Worm (Caenorhabditis elegans) whole organism, L1 larva: ENCODE data around the gene sipa-1.
A peak's percentile ranks its signal among the peaks of the same experiment; 100 is the strongest.

ENCODE experiments used
- C04F5.9 ChIP-seq: sonication (generic microtip); optimal IDR thresholded peaks from 2 replicates; lab custom pipeline; 2016; ENCODE audit warnings: missing genetic modification characterization, missing compliant biosample characterization
- Y116A8C.19 ChIP-seq: sonication (generic microtip); optimal IDR thresholded peaks from 2 replicates; lab custom pipeline; 2016; ENCODE audit warnings: missing compliant biosample characterization, missing genetic modification characterization, borderline replicate concordance
- alr-1 ChIP-seq: fragments of 200-800 bp; sonication (Bioruptor generic); optimal IDR thresholded peaks from 2 replicates; lab custom pipeline; 2018; ENCODE audit warnings: borderline replicate concordance, mild to moderate bottlenecking, missing genetic modification characterization, missing compliant biosample characterization
- ama-1 ChIP-seq: fragments of 150-350 bp; optimal IDR thresholded peaks from 2 replicates; lab custom pipeline; 2014
- blmp-1 ChIP-seq: fragments of 150-350 bp; optimal IDR thresholded peaks from 2 replicates; lab custom pipeline; 2014; ENCODE audit warnings: missing biosample characterization, missing genetic modification characterization
- ceh-63 ChIP-seq: fragments of 200-800 bp; sonication (Bioruptor generic); optimal IDR thresholded peaks from 2 replicates; lab custom pipeline; 2018; ENCODE audit warnings: mild to moderate bottlenecking, missing genetic modification characterization, missing compliant biosample characterization
- ceh-90 ChIP-seq: sonication (generic microtip); optimal IDR thresholded peaks from 2 replicates; lab custom pipeline; 2016; ENCODE audit warnings: missing genetic modification characterization, missing compliant biosample characterization
- efl-1 ChIP-seq, 4 experiments: fragments of 150-350 bp; optimal IDR thresholded peaks in 3 of 4; peaks in 1 of 4; 1 replicate in 1 of 4; 2 replicates in 3 of 4; lab custom pipeline; 2014; ENCODE audit warnings: missing biosample characterization in 2 of 4, missing genetic modification characterization in 2 of 4, missing genetic modification reagents in 2 of 4
- efl-3 ChIP-seq: fragments of 200-800 bp; sonication (Bioruptor generic); optimal IDR thresholded peaks from 2 replicates; lab custom pipeline; 2018; ENCODE audit warnings: mild to moderate bottlenecking, missing genetic modification characterization, missing compliant biosample characterization
- elt-2 ChIP-seq: sonication (generic microtip); optimal IDR thresholded peaks from 2 replicates; lab custom pipeline; 2016; ENCODE audit warnings: missing genetic modification characterization, mild to moderate bottlenecking, inconsistent platforms, missing compliant biosample characterization, missing genetic modification reagents
- elt-3 ChIP-seq, 6 experiments: fragments of 150-350 bp in 1 of 6; sonication (generic microtip); optimal IDR thresholded peaks; 2 replicates each; lab custom pipeline; 2017 to 2018; ENCODE audit warnings: missing biosample characterization in 6 of 6, missing genetic modification characterization in 6 of 6, inconsistent platforms in 1 of 6
- fkh-8 ChIP-seq: sonication (generic microtip); optimal IDR thresholded peaks from 2 replicates; lab custom pipeline; 2016; ENCODE audit warnings: mild to moderate bottlenecking, missing genetic modification characterization, missing compliant biosample characterization
- hlh-17 ChIP-seq: fragments of 200-800 bp; sonication (Bioruptor generic); optimal IDR thresholded peaks from 2 replicates; lab custom pipeline; 2018; ENCODE audit warnings: missing genetic modification characterization, mild to moderate bottlenecking, missing compliant biosample characterization, moderate library complexity, borderline replicate concordance
- irx-1 ChIP-seq: sonication (generic microtip); optimal IDR thresholded peaks from 2 replicates; lab custom pipeline; 2016; ENCODE audit warnings: missing genetic modification characterization, missing compliant biosample characterization
- jun-1 ChIP-seq: fragments of 150-350 bp; optimal IDR thresholded peaks from 2 replicates; lab custom pipeline; 2014; ENCODE audit warnings: missing biosample characterization, missing genetic modification reagents, missing genetic modification characterization
- lin-14 ChIP-seq: fragments of 200-800 bp; sonication (Bioruptor generic); optimal IDR thresholded peaks from 2 replicates; lab custom pipeline; 2018; ENCODE audit warnings: mild to moderate bottlenecking, missing genetic modification characterization, moderate library complexity, missing compliant biosample characterization
- lin-15B ChIP-seq: fragments of 150-350 bp; sonication (generic microtip); optimal IDR thresholded peaks from 3 replicates; lab custom pipeline; 2014; ENCODE audit warnings: missing biosample characterization, missing genetic modification characterization
- lin-35 ChIP-seq, 2 experiments: fragments of 150-350 bp; optimal IDR thresholded peaks; 2 replicates each; lab custom pipeline; 2014; ENCODE audit warnings: missing biosample characterization in 2 of 2, missing genetic modification characterization in 2 of 2, missing genetic modification reagents in 2 of 2
- lsy-2 ChIP-seq, 2 experiments: fragments of 150-350 bp; optimal IDR thresholded peaks; 2 replicates each; lab custom pipeline; 2014; ENCODE audit warnings: missing biosample characterization in 2 of 2, missing genetic modification characterization in 2 of 2
- mdl-1 ChIP-seq, 2 experiments: fragments of 150-350 bp; optimal IDR thresholded peaks; 2 replicates each; lab custom pipeline; 2014 to 2017; ENCODE audit warnings: missing biosample characterization in 2 of 2, missing genetic modification characterization in 2 of 2, inconsistent platforms in 1 of 2
- mef-2 ChIP-seq: fragments of 150-350 bp; optimal IDR thresholded peaks from 2 replicates; lab custom pipeline; 2014; ENCODE audit warnings: missing biosample characterization, missing genetic modification characterization
- nhr-237 ChIP-seq: fragments of 150-350 bp; optimal IDR thresholded peaks from 2 replicates; lab custom pipeline; 2014; ENCODE audit warnings: missing biosample characterization, missing genetic modification characterization
- nhr-28 ChIP-seq: fragments of 150-350 bp; optimal IDR thresholded peaks from 2 replicates; lab custom pipeline; 2014; ENCODE audit warnings: missing biosample characterization, missing genetic modification characterization
- nhr-47 ChIP-seq: sonication (generic microtip); optimal IDR thresholded peaks from 2 replicates; lab custom pipeline; 2016; ENCODE audit warnings: mild to moderate bottlenecking, missing genetic modification characterization, moderate library complexity, missing compliant biosample characterization
- nhr-71 ChIP-seq: sonication (generic microtip); optimal IDR thresholded peaks from 2 replicates; lab custom pipeline; 2016; ENCODE audit warnings: mild to moderate bottlenecking, missing genetic modification characterization, moderate library complexity, missing compliant biosample characterization
- nhr-76 ChIP-seq: sonication (generic microtip); optimal IDR thresholded peaks from 2 replicates; lab custom pipeline; 2017; ENCODE audit warnings: missing biosample characterization, missing genetic modification characterization
- nhr-77 ChIP-seq: fragments of 150-350 bp; optimal IDR thresholded peaks from 2 replicates; lab custom pipeline; 2014; ENCODE audit warnings: missing biosample characterization, missing genetic modification characterization
- nhr-84 ChIP-seq: sonication (generic microtip); optimal IDR thresholded peaks from 2 replicates; lab custom pipeline; 2017; ENCODE audit warnings: missing biosample characterization, missing genetic modification characterization
- nhr-85 ChIP-seq: sonication (generic microtip); peaks from one replicate; lab custom pipeline; 2016; ENCODE audit warnings: missing genetic modification characterization, inconsistent platforms, missing compliant biosample characterization
- pax-3 ChIP-seq: fragments of 200-800 bp; sonication (Bioruptor generic); optimal IDR thresholded peaks from 2 replicates; lab custom pipeline; 2018; ENCODE audit warnings: mild to moderate bottlenecking, missing genetic modification characterization, moderate library complexity, missing compliant biosample characterization
- pqm-1 ChIP-seq: sonication (generic microtip); optimal IDR thresholded peaks from 3 replicates; lab custom pipeline; 2017; ENCODE audit warnings: missing biosample characterization, missing genetic modification characterization
- rnt-1 ChIP-seq: sonication (generic microtip); optimal IDR thresholded peaks from 2 replicates; lab custom pipeline; 2016; ENCODE audit warnings: mild to moderate bottlenecking, missing genetic modification characterization, moderate library complexity, missing compliant biosample characterization
- skn-1 ChIP-seq: fragments of 150-350 bp; optimal IDR thresholded peaks from 2 replicates; lab custom pipeline; 2014; ENCODE audit warnings: missing biosample characterization, missing genetic modification characterization
- snpc-4 ChIP-seq: fragments of 150-350 bp; optimal IDR thresholded peaks from 2 replicates; lab custom pipeline; 2014; ENCODE audit warnings: missing biosample characterization, missing genetic modification characterization
- snu-23 ChIP-seq: sonication (generic microtip); optimal IDR thresholded peaks from 2 replicates; lab custom pipeline; 2016; ENCODE audit warnings: missing genetic modification characterization, missing compliant biosample characterization
- sptf-1 ChIP-seq: fragments of 150-350 bp; optimal IDR thresholded peaks from 2 replicates; lab custom pipeline; 2014; ENCODE audit warnings: missing biosample characterization, missing genetic modification characterization
- swsn-7 ChIP-seq: sonication (generic microtip); optimal IDR thresholded peaks from 2 replicates; lab custom pipeline; 2016; ENCODE audit warnings: missing genetic modification characterization, missing compliant biosample characterization
- tbx-2 ChIP-seq: sonication (generic microtip); optimal IDR thresholded peaks from 2 replicates; lab custom pipeline; 2016; ENCODE audit warnings: missing genetic modification characterization, missing compliant biosample characterization
- tlp-1 ChIP-seq: fragments of 150-350 bp; optimal IDR thresholded peaks from 2 replicates; lab custom pipeline; 2014; ENCODE audit warnings: missing biosample characterization, missing genetic modification characterization
- unc-86 ChIP-seq: sonication (generic microtip); optimal IDR thresholded peaks from 2 replicates; lab custom pipeline; 2016; ENCODE audit warnings: missing genetic modification characterization, missing compliant biosample characterization
- unc-98 ChIP-seq: fragments of 200-800 bp; sonication (Bioruptor generic); IDR thresholded peaks from 2 replicates; pipeline ENCODE4 v1.3.6; 2022; ENCODE audit warnings: missing genetic modification characterization, missing compliant biosample characterization
- vab-15 ChIP-seq: sonication (generic microtip); optimal IDR thresholded peaks from 2 replicates; lab custom pipeline; 2017; ENCODE audit warnings: missing genotype, mild to moderate bottlenecking, missing genetic modification characterization, missing compliant biosample characterization
- zag-1 ChIP-seq: fragments of 150-350 bp; optimal IDR thresholded peaks from 2 replicates; lab custom pipeline; 2014; ENCODE audit warnings: missing biosample characterization, missing genetic modification characterization
- zip-4 ChIP-seq: fragments of 200-800 bp; sonication (Bioruptor generic); optimal IDR thresholded peaks from 2 replicates; lab custom pipeline; 2018; ENCODE audit warnings: mild to moderate bottlenecking, missing genetic modification characterization, moderate library complexity, missing compliant biosample characterization
- ztf-11 ChIP-seq, 2 experiments: sonication (generic microtip); optimal IDR thresholded peaks; 2 replicates each; lab custom pipeline; 2016 to 2017; ENCODE audit warnings: missing genetic modification characterization in 2 of 2, missing biosample characterization in 1 of 2, missing compliant biosample characterization in 1 of 2
- ztf-4 ChIP-seq: fragments of 150-350 bp; optimal IDR thresholded peaks from 2 replicates; lab custom pipeline; 2014; ENCODE audit warnings: missing biosample characterization, missing genetic modification characterization

Gene sipa-1

ce11 chrV:11641298-11641787, 4.3 kb upstream of the sipa-1 start (continued):
- TF ChIP-seq tbx-2 (tag; lab: Kevin White, UChicago) = peak; percentile 46
- TF ChIP-seq zip-4 (GFP tag; lab: Kevin White, UChicago) = no peak
- TF ChIP-seq Y116A8C.19 (tag; lab: Kevin White, UChicago) = no peak
- peak; percentile 12 for TF ChIP-seq ztf-4 (tag; lab: Kevin White, UChicago)
- TF ChIP-seq nhr-28 (tag; lab: Kevin White, UChicago) = no peak
- no peak for TF ChIP-seq alr-1
- no peak for TF ChIP-seq elt-2 (tag; lab: Kevin White, UChicago)
- no peak for TF ChIP-seq sptf-1 (tag; lab: Kevin White, UChicago)
- peak; percentile 39 to 41 for TF ChIP-seq efl-1 (optimal IDR thresholded peaks at IDR 0.05; lab: Kevin White, UChicago)
- peak in 1 of 2 experiments; percentile 17 for TF ChIP-seq efl-1 (GFP tag; optimal IDR thresholded peaks at IDR 0.05 in 1 of 2; lab: Kevin White, UChicago)
- peak; percentile 20 for TF ChIP-seq pax-3
- no peak for TF ChIP-seq jun-1
- TF ChIP-seq unc-98 (GFP tag; lab: Robert Waterston, UW) = no peak
- TF ChIP-seq zag-1 (tag; lab: Kevin White, UChicago) = no peak
- TF ChIP-seq mdl-1 (tag; optimal IDR thresholded peaks at IDR 0.05; lab: Kevin White, UChicago) = no peak
- TF ChIP-seq elt-3 (tag; optimal IDR thresholded peaks at IDR 0.05; lab: Kevin White, UChicago) = no peak
- TF ChIP-seq snu-23 = peak; percentile 44
- TF ChIP-seq rnt-1 (tag; lab: Kevin White, UChicago) = peak; percentile 37
- TF ChIP-seq ztf-11 (tag; optimal IDR thresholded peaks at IDR 0.05; lab: Kevin White, UChicago) = peak in 1 of 2 experiments; percentile 44
- TF ChIP-seq pqm-1 (tag; lab: Kevin White, UChicago) = no peak
- peak; percentile 71 for TF ChIP-seq nhr-47 (tag; lab: Kevin White, UChicago)
- no peak for TF ChIP-seq nhr-84
- peak; percentile 57 to 74 for TF ChIP-seq lsy-2 (tag; optimal IDR thresholded peaks at IDR 0.05; lab: Kevin White, UChicago)
- TF ChIP-seq skn-1 = no peak
- TF ChIP-seq nhr-71 = peak; percentile 72
- TF ChIP-seq unc-86 (tag; lab: Kevin White, UChicago) = peak; percentile 68
- no peak for TF ChIP-seq nhr-237
- no peak for TF ChIP-seq blmp-1 (tag; lab: Kevin White, UChicago)
- no peak for TF ChIP-seq snpc-4
- no peak for TF ChIP-seq efl-3
- peak; percentile 58 for TF ChIP-seq ceh-63 (GFP tag; lab: Kevin White, UChicago)
- TF ChIP-seq swsn-7 = peak; percentile 58
- peak; percentile 93 for TF ChIP-seq lin-14 (GFP tag; lab: Kevin White, UChicago)
- peak in 1 of 2 experiments; percentile 33 for TF ChIP-seq lin-35 (GFP tag; optimal IDR thresholded peaks at IDR 0.05; lab: Kevin White, UChicago)
- no peak for TF ChIP-seq nhr-76 (tag; lab: Kevin White, UChicago)
- TF ChIP-seq ama-1 (lab: Kevin White, UChicago) = no peak
- no peak for TF ChIP-seq vab-15
- TF ChIP-seq mef-2 (tag; lab: Kevin White, UChicago) = peak; percentile 32
- TF ChIP-seq C04F5.9 (tag; lab: Kevin White, UChicago) = no peak
- TF ChIP-seq tlp-1 (tag; lab: Kevin White, UChicago) = no peak
- TF ChIP-seq irx-1 (tag; lab: Kevin White, UChicago) = peak; percentile 33
- TF ChIP-seq nhr-77 (tag; lab: Kevin White, UChicago) = peak; percentile 13
- TF ChIP-seq nhr-85 (tag; lab: Kevin White, UChicago) = no peak
- TF ChIP-seq lin-15B (tag; lab: Kevin White, UChicago) = no peak
- no peak for TF ChIP-seq hlh-17 (GFP tag; lab: Kevin White, UChicago)
- TF ChIP-seq fkh-8 (tag; lab: Kevin White, UChicago) = peak; percentile 83
- no peak for TF ChIP-seq ceh-90 (tag; lab: Kevin White, UChicago)
